Fruit fly (Drosophila melanogaster): Measurements from ENCODE around the gene CG13996.

DNA sequence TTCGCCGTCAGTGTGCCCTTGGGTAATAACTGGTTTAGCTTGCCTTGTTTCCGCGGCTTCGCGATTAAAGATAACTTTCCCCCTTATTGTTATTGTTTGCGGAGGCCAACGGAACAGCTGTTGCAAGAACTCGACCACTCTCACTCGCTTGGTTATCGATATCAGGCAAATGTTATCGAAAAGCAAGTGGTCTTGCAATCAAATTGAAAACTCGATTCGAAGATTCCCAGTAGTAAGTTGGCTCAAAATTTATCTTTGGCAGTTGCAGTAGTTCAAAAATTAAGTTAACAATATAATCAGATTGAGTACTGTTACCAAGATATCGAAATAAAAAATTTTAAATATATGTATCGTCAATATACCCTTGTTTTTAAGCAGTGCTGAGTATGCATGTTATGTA lies 45.2 kb downstream of the CG13996 start, which contains the start of the genes Fbw5 and CG9147:
- peak; percentile 99 for TF ChIP-seq Eip93F (GFP tag; optimal IDR thresholded peaks at IDR 0.05)
- peak; percentile 99 for TF ChIP-seq CG3032 (tag; optimal IDR thresholded peaks at IDR 0.05)
- peak; percentile 99 for TF ChIP-seq Lpt (GFP tag; optimal IDR thresholded peaks at IDR 0.05)
- peak; percentile 99 for TF ChIP-seq CG11294 (GFP tag; IDR thresholded peaks at IDR 0.05)
- TF ChIP-seq Hr38 (GFP tag; optimal IDR thresholded peaks at IDR 0.05): peak; percentile 94
- TF ChIP-seq dsx (GFP tag; optimal IDR thresholded peaks at IDR 0.05; ENCODE audit: poor library complexity, severe bottlenecking): peak; percentile 99
- peak; percentile 100 for TF ChIP-seq Ets96B (tag; optimal IDR thresholded peaks at IDR 0.05)
- TF ChIP-seq Blimp-1 (GFP tag; optimal IDR thresholded peaks at IDR 0.05): peak; percentile 99
